Fruit fly (Drosophila melanogaster): ENCODE data around the gene TfIIFalpha.

TfIIFalpha gene

dm6 chr3R:6345814-6346213 is 34.5 kb upstream of the TfIIFalpha start, which contains the start of the genes SmD2 and CG18048 (continued):
- peak; percentile 44 for TF ChIP-seq CG12391 (tag; optimal IDR thresholded peaks at IDR 0.05)
- peak; percentile 91 for TF ChIP-seq Elba2 (GFP tag; optimal IDR thresholded peaks at IDR 0.05)
- peak; percentile 57 for TF ChIP-seq Lhr (GFP tag; optimal IDR thresholded peaks at IDR 0.05)
- TF ChIP-seq run (tag; optimal IDR thresholded peaks at IDR 0.05): no peak
- TF ChIP-seq unc-4 (GFP tag; IDR thresholded peaks at IDR 0.05; ENCODE audit: partially characterized antibody): peak; percentile 79
- TF ChIP-seq CG4820 (GFP tag; optimal IDR thresholded peaks at IDR 0.05): no peak
- TF ChIP-seq chn (GFP tag; optimal IDR thresholded peaks at IDR 0.05): no peak
- peak; percentile 12 for TF ChIP-seq bcd (GFP tag; optimal IDR thresholded peaks at IDR 0.05)
- peak; percentile 66; the same call in 2 of the 3 replicates for TF ChIP-seq CG34224 (GFP tag; IDR thresholded peaks at IDR 0.05; ENCODE audit: partially characterized antibody)
- TF ChIP-seq CG15601 (tag; optimal IDR thresholded peaks at IDR 0.05): no peak
- peak; percentile 87 for TF ChIP-seq knrl (GFP tag; IDR thresholded peaks at IDR 0.05; ENCODE audit: partially characterized antibody)
- TF ChIP-seq esg (GFP tag; conservative IDR thresholded peaks at IDR 0.05): no peak
- TF ChIP-seq dmrt99B (tag; optimal IDR thresholded peaks at IDR 0.05): no peak
- TF ChIP-seq br (optimal IDR thresholded peaks at IDR 0.05): no peak
- no peak for TF ChIP-seq lbe (GFP tag; optimal IDR thresholded peaks at IDR 0.05)
- no peak for TF ChIP-seq tup (GFP tag; optimal IDR thresholded peaks at IDR 0.05)
- TF ChIP-seq HmgD (GFP tag; optimal IDR thresholded peaks at IDR 0.05): no peak
- TF ChIP-seq CG9817 (tag; optimal IDR thresholded peaks at IDR 0.05): peak; percentile 15
- 0 out of 3 replicates have a peak, but pooled peaks have one; percentile 51 for TF ChIP-seq CG34422 (GFP tag; IDR thresholded peaks at IDR 0.05)
- TF ChIP-seq E2f2 (GFP tag; IDR thresholded peaks at IDR 0.05): peak; percentile 64
- TF ChIP-seq CG14441 (GFP tag; IDR thresholded peaks at IDR 0.05): no peak
- TF ChIP-seq emc (GFP tag; optimal IDR thresholded peaks at IDR 0.05): no peak
- no peak for TF ChIP-seq Mes4 (GFP tag; optimal IDR thresholded peaks at IDR 0.05)
- no peak for TF ChIP-seq Dip2 (GFP tag; IDR thresholded peaks at IDR 0.05)
- no peak for TF ChIP-seq Jarid2 (GFP tag; optimal IDR thresholded peaks at IDR 0.05)
- TF ChIP-seq cad (GFP tag; optimal IDR thresholded peaks at IDR 0.05): no peak
- TF ChIP-seq ro (GFP tag; IDR thresholded peaks at IDR 0.05): no peak
- TF ChIP-seq CG13287 (GFP tag; IDR thresholded peaks at IDR 0.05; ENCODE audit: partially characterized antibody): peak; percentile 85
- TF ChIP-seq slp2 (GFP tag; optimal IDR thresholded peaks at IDR 0.05): no peak
- no peak for TF ChIP-seq trh (GFP tag; optimal IDR thresholded peaks at IDR 0.05)
- TF ChIP-seq fru (optimal IDR thresholded peaks at IDR 0.05): no peak
- peak in 1 of 2 experiments; percentile 27 for TF ChIP-seq tll (GFP tag; optimal IDR thresholded peaks at IDR 0.05)
- TF ChIP-seq amos (GFP tag; IDR thresholded peaks at IDR 0.05; ENCODE audit: partially characterized antibody): peak; percentile 75
- peak; percentile 10 for TF ChIP-seq CG8290 (GFP tag; optimal IDR thresholded peaks at IDR 0.05)
- TF ChIP-seq CG8290 (tag; optimal IDR thresholded peaks at IDR 0.05): no peak
- TF ChIP-seq CG12769 (tag; optimal IDR thresholded peaks at IDR 0.05): no peak
- TF ChIP-seq ewg (GFP tag; optimal IDR thresholded peaks at IDR 0.05): no peak
- TF ChIP-seq HLH4C (GFP tag; IDR thresholded peaks at IDR 0.05; ENCODE audit: partially characterized antibody): peak; percentile 72
- peak; percentile 6 for TF ChIP-seq CHES-1-like (GFP tag; optimal IDR thresholded peaks at IDR 0.05)
- TF ChIP-seq Ada2b (GFP tag; IDR thresholded peaks at IDR 0.05): no peak
- peak; percentile 61 for TF ChIP-seq Myb (GFP tag; optimal IDR thresholded peaks at IDR 0.05)
- peak; percentile 67 for TF ChIP-seq CG30020 (tag; optimal IDR thresholded peaks at IDR 0.05)
- peak; percentile 43 for TF ChIP-seq hkb (optimal IDR thresholded peaks at IDR 0.05)
- TF ChIP-seq hkb (GFP tag; IDR thresholded peaks at IDR 0.05): no peak
- no peak for TF ChIP-seq CG12071 (GFP tag; optimal IDR thresholded peaks at IDR 0.05)
- peak; percentile 16 for TF ChIP-seq Ssrp (tag; optimal IDR thresholded peaks at IDR 0.05)
- no peak for TF ChIP-seq CkIIα-i1 (GFP tag; IDR thresholded peaks at IDR 0.05)
- peak; percentile 92 for TF ChIP-seq MBD-R2 (GFP tag; IDR thresholded peaks at IDR 0.05)
- peak; percentile 72 for TF ChIP-seq Max (GFP tag; optimal IDR thresholded peaks at IDR 0.05)
- 0 out of 2 replicates have a peak, but pooled peaks have one; percentile 6 for TF ChIP-seq slbo (GFP tag; IDR thresholded peaks at IDR 0.05)
- no peak for TF ChIP-seq Vsx1 (GFP tag; optimal IDR thresholded peaks at IDR 0.05)
- TF ChIP-seq CG14860 (GFP tag; IDR thresholded peaks at IDR 0.05; ENCODE audit: partially characterized antibody): 0 out of 3 replicates have a peak, but pooled peaks have one; percentile 52

Data from whole organism, embryonic.